Fruit fly (Drosophila melanogaster): Measurements from ENCODE around the gene CG18273.
A peak's percentile ranks its signal among the peaks of the same experiment; 100 is the strongest.
"Not testable (repeated sequence)": the region's sequence is repeated elsewhere in the genome, so short reads cannot be mapped to it uniquely, and the experiment has no call there.

Gene CG18273

DNA sequence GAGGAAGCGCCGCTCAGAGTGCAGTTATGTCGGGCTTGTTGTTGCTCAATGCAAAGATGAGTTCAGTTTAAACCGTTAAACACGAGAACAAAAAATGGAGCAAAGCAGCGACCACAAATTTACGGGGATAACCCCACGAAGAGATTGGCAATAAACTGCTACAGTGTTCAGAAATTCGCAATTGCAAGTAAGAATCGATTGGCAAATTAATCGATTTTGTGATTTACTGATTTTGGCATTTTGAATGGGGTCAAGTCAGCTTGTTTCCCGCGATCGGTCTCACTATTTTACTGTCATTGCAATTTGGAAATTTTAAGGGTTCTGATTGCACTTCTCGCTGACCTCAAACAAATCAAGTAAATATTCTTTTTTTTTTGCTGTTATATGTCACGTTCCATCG, 5.7 kb downstream of the CG18273 start, which contains the start of gene CG3176:
TSS of gene CG3176 (plus strand) at position 221 of the 400 bp plus-strand sequence.
- not testable (repeated sequence) for TF ChIP-seq CG9948, CG8301, D1 (tag; optimal IDR thresholded peaks at IDR 0.05)

DNA sequence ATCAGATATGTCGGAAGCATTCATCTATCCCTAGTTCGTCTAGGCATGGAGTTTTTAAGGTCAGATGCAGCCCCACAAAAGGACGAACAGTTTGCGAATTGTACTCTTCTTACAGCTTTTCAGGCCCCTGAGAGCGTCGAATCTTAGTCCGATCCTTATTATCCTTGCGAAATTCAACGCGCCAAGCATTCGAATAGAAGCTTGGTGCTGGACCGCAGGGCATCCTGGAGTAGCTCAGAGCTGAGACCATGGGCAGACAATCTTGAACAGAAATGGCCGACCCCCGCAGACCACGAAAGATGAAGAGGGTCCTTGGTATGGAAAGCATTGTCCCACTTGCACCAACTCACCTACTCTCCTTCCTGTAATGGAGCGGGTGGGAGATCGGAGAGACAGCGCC, 8.6 kb downstream of the CG18273 start, which contains the start of gene CG32817:
TSS of gene CG32817 (plus strand) at position 301 of the 400 bp plus-strand sequence.
- TF ChIP-seq CG17806 (tag; optimal IDR thresholded peaks at IDR 0.05) (no peak), EcR (GFP tag; optimal IDR thresholded peaks at IDR 0.05) (no peak), Pif1B (GFP tag; optimal IDR thresholded peaks at IDR 0.05) (no peak), CG10348 (GFP tag; IDR thresholded peaks at IDR 0.05) (no peak), CG34367 (tag; optimal IDR thresholded peaks at IDR 0.05) (no peak), Pif1A (GFP tag; optimal IDR thresholded peaks at IDR 0.05) (no peak), CG8301 (tag; optimal IDR thresholded peaks at IDR 0.05) (no peak), CG13204 (GFP tag; optimal IDR thresholded peaks at IDR 0.05) (no peak), fd96Ca (GFP tag; IDR thresholded peaks at IDR 0.05) (no peak), gl (tag; optimal IDR thresholded peaks at IDR 0.05) (no peak), CG12605 (GFP tag; IDR thresholded peaks at IDR 0.05) (no peak), CG4496 (GFP tag; IDR thresholded peaks at IDR 0.05) (no peak), CG32121 (GFP tag; IDR thresholded peaks at IDR 0.05) (no peak), Snoo (tag; optimal IDR thresholded peaks at IDR 0.05) (no peak), rn (GFP tag; IDR thresholded peaks at IDR 0.05) (no peak)

DNA sequence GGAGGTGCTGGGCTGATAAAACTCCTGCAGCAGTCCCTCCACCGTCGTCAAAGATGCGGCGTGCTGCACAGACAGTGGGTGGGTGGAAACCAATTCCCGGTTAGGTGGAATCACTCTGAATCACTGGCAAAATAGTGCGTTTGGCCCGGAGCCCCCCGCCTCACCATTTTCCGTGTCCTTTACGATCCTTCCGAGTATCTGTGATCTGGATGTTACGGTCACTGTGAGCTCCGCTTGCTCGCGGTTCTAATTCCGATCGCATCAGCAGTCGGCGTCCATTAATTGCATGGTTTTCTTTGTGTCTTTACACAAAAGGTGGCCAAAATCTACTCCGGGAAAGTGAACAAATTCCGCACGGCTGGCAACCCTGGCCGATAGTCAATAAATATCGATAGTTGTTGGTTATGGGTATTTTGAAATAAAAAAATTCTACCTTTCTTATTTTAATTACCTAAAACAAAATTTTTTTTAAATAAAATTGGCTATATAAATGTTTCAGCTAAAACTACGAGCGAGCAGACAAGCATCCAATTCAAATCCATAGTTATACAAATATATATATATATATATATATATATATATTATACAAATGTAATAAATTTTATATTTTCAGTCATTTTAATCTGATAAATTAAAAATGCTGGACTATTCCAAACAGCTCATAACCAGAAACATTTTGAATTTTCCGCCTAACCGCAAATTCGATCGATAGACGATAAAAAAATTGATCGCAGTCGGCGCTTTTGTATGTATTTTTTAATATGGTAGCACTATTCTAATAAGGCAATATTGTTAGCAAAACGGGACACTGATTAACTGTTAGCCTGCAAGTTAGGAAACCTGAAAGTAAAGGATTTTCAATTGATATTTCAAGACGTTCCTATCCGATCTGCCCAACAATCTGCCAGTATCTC, 10.9 kb downstream of the CG18273 start, which contains the start of the genes ebo and CG13373:
TSS of gene ebo (minus strand) at position 350 of the 914 bp plus-strand sequence.
TSS of gene CG13373 (plus strand) at position 755 of the 914 bp plus-strand sequence.
- TF ChIP-seq CG15710 (tag; optimal IDR thresholded peaks at IDR 0.05) (peak; percentile 2), EcR (GFP tag; optimal IDR thresholded peaks at IDR 0.05) (no peak), CG10348 (GFP tag; IDR thresholded peaks at IDR 0.05) (no peak), Pif1A (GFP tag; optimal IDR thresholded peaks at IDR 0.05) (no peak), Pif1B (GFP tag; optimal IDR thresholded peaks at IDR 0.05) (no peak), fd96Ca (GFP tag; IDR thresholded peaks at IDR 0.05) (no peak), CG8301 (tag; optimal IDR thresholded peaks at IDR 0.05) (no peak), CG8159 (tag; optimal IDR thresholded peaks at IDR 0.05) (no peak), D1 (tag; optimal IDR thresholded peaks at IDR 0.05) (no peak), CG12605 (GFP tag; IDR thresholded peaks at IDR 0.05) (no peak), Snoo (tag; optimal IDR thresholded peaks at IDR 0.05) (peak; percentile 7), CG34367 (tag; optimal IDR thresholded peaks at IDR 0.05) (no peak), CG4496 (GFP tag; IDR thresholded peaks at IDR 0.05) (0 out of 3 replicates have a peak, but pooled peaks have one; percentile 43), CG9948 (tag; optimal IDR thresholded peaks at IDR 0.05) (peak; percentile 30), Ets98B (GFP tag; IDR thresholded peaks at IDR 0.05) (peak; percentile 31; the same call in 1 of the 2 replicates), CG17806 (tag; optimal IDR thresholded peaks at IDR 0.05) (peak; percentile 20), CG14655 (GFP tag; optimal IDR thresholded peaks at IDR 0.05) (no peak)

DNA sequence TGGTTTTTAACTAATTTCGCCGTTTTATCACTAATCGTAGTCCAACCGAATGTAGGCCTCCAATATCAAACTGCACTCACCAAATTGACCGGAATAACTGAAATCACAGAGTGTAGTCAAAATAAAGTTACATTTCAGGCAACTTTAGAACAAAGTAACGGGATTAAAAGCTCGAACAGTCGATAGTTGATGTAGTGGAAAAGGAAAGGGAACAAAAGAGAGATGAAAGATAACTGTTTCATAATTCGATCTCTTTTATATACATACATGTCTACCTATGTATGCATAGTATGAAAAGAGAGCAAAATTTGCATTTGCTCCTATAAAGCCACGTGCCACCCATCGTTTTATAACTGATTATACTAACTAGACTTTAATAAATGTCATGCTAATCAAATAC, 16.8 kb downstream of the CG18273 start, which contains the start of gene CG32816:
TSS of gene CG32816 (minus strand) at position 101 of the 400 bp plus-strand sequence.
- TF ChIP-seq CG8159 (tag; optimal IDR thresholded peaks at IDR 0.05), result no peak
- TF ChIP-seq CG13204 (GFP tag; optimal IDR thresholded peaks at IDR 0.05), result no peak
- TF ChIP-seq CG34367 (tag; optimal IDR thresholded peaks at IDR 0.05), result no peak
- TF ChIP-seq CG12605 (GFP tag; IDR thresholded peaks at IDR 0.05), result no peak
- no peak for TF ChIP-seq Ets98B (GFP tag; IDR thresholded peaks at IDR 0.05)
- no peak for TF ChIP-seq D1 (tag; optimal IDR thresholded peaks at IDR 0.05)
- no peak for TF ChIP-seq CG17806 (tag; optimal IDR thresholded peaks at IDR 0.05)
- TF ChIP-seq Snoo (tag; optimal IDR thresholded peaks at IDR 0.05), result no peak
- TF ChIP-seq gl (tag; optimal IDR thresholded peaks at IDR 0.05), result no peak
- TF ChIP-seq fd96Ca (GFP tag; IDR thresholded peaks at IDR 0.05), result no peak
- TF ChIP-seq CG14655 (GFP tag; optimal IDR thresholded peaks at IDR 0.05), result no peak
- no peak for TF ChIP-seq CG4496 (GFP tag; IDR thresholded peaks at IDR 0.05)
- TF ChIP-seq CG32121 (GFP tag; IDR thresholded peaks at IDR 0.05), result no peak
- no peak for TF ChIP-seq CG9948 (tag; optimal IDR thresholded peaks at IDR 0.05)
- TF ChIP-seq Pif1B (GFP tag; optimal IDR thresholded peaks at IDR 0.05), result no peak
- TF ChIP-seq CG10348 (GFP tag; IDR thresholded peaks at IDR 0.05), result no peak
- TF ChIP-seq CG8301 (tag; optimal IDR thresholded peaks at IDR 0.05), result no peak

DNA sequence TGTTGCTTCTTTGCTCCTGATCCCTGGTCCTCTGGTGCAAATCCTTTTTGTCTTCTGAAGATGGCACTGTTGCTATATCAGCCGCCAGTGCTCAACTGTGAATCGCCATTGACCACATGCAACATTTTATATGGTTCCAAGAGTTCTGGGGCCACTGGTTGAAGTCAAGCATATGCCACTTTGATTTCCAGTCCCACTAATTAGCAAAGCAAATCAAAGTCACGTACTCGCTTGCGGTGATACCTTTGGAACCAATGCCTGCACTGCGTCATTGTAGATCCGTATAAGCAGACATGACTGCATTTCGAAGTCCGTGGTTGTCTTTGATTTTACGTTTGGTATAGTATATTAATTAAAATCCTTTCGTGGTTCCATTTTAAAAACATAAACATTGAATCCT, 18.1 kb downstream of the CG18273 start, which contains the start of gene Cyp4g1:
TSS of gene Cyp4g1 (minus strand) at position 101 of the 400 bp plus-strand sequence.
- no peak for TF ChIP-seq gl (tag; optimal IDR thresholded peaks at IDR 0.05)
- no peak for TF ChIP-seq Snoo (tag; optimal IDR thresholded peaks at IDR 0.05)
- no peak for TF ChIP-seq Pif1A (GFP tag; optimal IDR thresholded peaks at IDR 0.05)
- no peak for TF ChIP-seq CG17806 (tag; optimal IDR thresholded peaks at IDR 0.05)
- no peak for TF ChIP-seq CG32121 (GFP tag; IDR thresholded peaks at IDR 0.05)
- no peak for TF ChIP-seq Pif1B (GFP tag; optimal IDR thresholded peaks at IDR 0.05)
- no peak for TF ChIP-seq Ets98B (GFP tag; IDR thresholded peaks at IDR 0.05)
- no peak for TF ChIP-seq CG15710 (tag; optimal IDR thresholded peaks at IDR 0.05)
- no peak for TF ChIP-seq fd96Ca (GFP tag; IDR thresholded peaks at IDR 0.05)
- TF ChIP-seq CG8301 (tag; optimal IDR thresholded peaks at IDR 0.05), result no peak
- TF ChIP-seq CG9948 (tag; optimal IDR thresholded peaks at IDR 0.05), result no peak
- TF ChIP-seq CG14655 (GFP tag; optimal IDR thresholded peaks at IDR 0.05), result no peak
- no peak for TF ChIP-seq CG8159 (tag; optimal IDR thresholded peaks at IDR 0.05)
- no peak for TF ChIP-seq CG34367 (tag; optimal IDR thresholded peaks at IDR 0.05)
- TF ChIP-seq D1 (tag; optimal IDR thresholded peaks at IDR 0.05), result no peak
- no peak for TF ChIP-seq CG13204 (GFP tag; optimal IDR thresholded peaks at IDR 0.05)
- no peak for TF ChIP-seq CG12605 (GFP tag; IDR thresholded peaks at IDR 0.05)
- TF ChIP-seq CG10348 (GFP tag; IDR thresholded peaks at IDR 0.05), result no peak
- no peak for TF ChIP-seq rn (GFP tag; IDR thresholded peaks at IDR 0.05)
- no peak for TF ChIP-seq EcR (GFP tag; optimal IDR thresholded peaks at IDR 0.05)

Data from whole organism, pupa.